Worm (Caenorhabditis elegans) whole organism, early embryonic: ENCODE data around the gene hse-5.

Experiments
- B0310.2 ChIP-seq: sonication (generic microtip); optimal IDR thresholded peaks from 2 replicates; lab custom pipeline; 2016; ENCODE audit warnings: mild to moderate bottlenecking, missing genetic modification characterization, missing compliant biosample characterization
- F13C5.2 ChIP-seq: sonication (generic microtip); optimal IDR thresholded peaks from 2 replicates; lab custom pipeline; 2017; ENCODE audit warnings: mild to moderate bottlenecking, missing genetic modification characterization, inconsistent platforms, missing compliant biosample characterization
- ama-1 ChIP-seq: fragments of 150-350 bp; optimal IDR thresholded peaks from 2 replicates; lab custom pipeline; 2014
- ceh-13 ChIP-seq: fragments of 200-800 bp; sonication (Bioruptor generic); optimal IDR thresholded peaks from 2 replicates; lab custom pipeline; 2018; ENCODE audit warnings: mild to moderate bottlenecking, missing genetic modification characterization, missing compliant biosample characterization
- ceh-36 ChIP-seq: sonication (generic microtip); optimal IDR thresholded peaks from 2 replicates; lab custom pipeline; 2016; ENCODE audit warnings: missing genetic modification characterization, inconsistent platforms, missing compliant biosample characterization
- ets-7 ChIP-seq: sonication (generic microtip); optimal IDR thresholded peaks from 2 replicates; lab custom pipeline; 2016; ENCODE audit warnings: missing genotype, missing genetic modification characterization, missing compliant biosample characterization
- flt-1 ChIP-seq: fragments of 200-800 bp; sonication (Bioruptor generic); IDR thresholded peaks from 2 replicates; pipeline ENCODE4 v1.3.6; 2022; ENCODE audit warnings: missing genetic modification characterization, missing compliant biosample characterization
- hmbx-1 ChIP-seq: sonication (generic microtip); optimal IDR thresholded peaks from 2 replicates; lab custom pipeline; 2016; ENCODE audit warnings: mild to moderate bottlenecking, missing genetic modification characterization, missing compliant biosample characterization
- hnd-1 ChIP-seq: sonication (generic microtip); optimal IDR thresholded peaks from 2 replicates; lab custom pipeline; 2016; ENCODE audit warnings: missing genetic modification characterization, missing compliant biosample characterization
- pes-1 ChIP-seq: fragments of 200-800 bp; sonication (Bioruptor generic); IDR thresholded peaks from 2 replicates; pipeline ENCODE4 v1.3.6; 2022; ENCODE audit warnings: missing genetic modification reagents, missing genetic modification characterization, missing compliant biosample characterization
- tbx-11 ChIP-seq: fragments of 200-800 bp; sonication (Bioruptor generic); IDR thresholded peaks from 2 replicates; pipeline ENCODE4 v1.3.6; 2022; ENCODE audit warnings: missing genetic modification characterization, missing compliant biosample characterization
- tra-4 ChIP-seq: sonication (generic microtip); optimal IDR thresholded peaks from 2 replicates; lab custom pipeline; 2017; ENCODE audit warnings: missing genetic modification characterization, missing compliant biosample characterization

- TF ChIP-seq ama-1 (lab: Kevin White, UChicago) (no peak), tra-4 (no peak), flt-1 (GFP tag; lab: Robert Waterston, UW) (no peak), pes-1 (no peak), B0310.2 (tag; lab: Kevin White, UChicago) (no peak), ceh-13 (GFP tag; lab: Kevin White, UChicago) (no peak), F13C5.2 (tag; lab: Kevin White, UChicago) (no peak), ets-7 (tag; lab: Kevin White, UChicago) (no peak), hnd-1 (no peak), hmbx-1 (tag; lab: Kevin White, UChicago) (no peak), tbx-11 (GFP tag; lab: Robert Waterston, UW) (no peak), ceh-36 (no peak)
These were observed 14.1 kb downstream of the hse-5 start for ce11 chrIII:4359208-4359607.
